Worm (Caenorhabditis elegans) whole organism, L4 larva: ENCODE measurements around the gene atg-18.

Source experiments
- R02D3.7 ChIP-seq: fragments of 150-350 bp; sonication (generic microtip); optimal IDR thresholded peaks from 3 replicates; lab custom pipeline; 2014; ENCODE audit warnings: missing biosample characterization, missing genetic modification characterization
- ceh-82 ChIP-seq: sonication (generic microtip); optimal IDR thresholded peaks from 2 replicates; lab custom pipeline; 2017; ENCODE audit warnings: missing biosample characterization, missing genetic modification characterization
- fos-1 ChIP-seq: fragments of 150-350 bp; optimal IDR thresholded peaks from 2 replicates; lab custom pipeline; 2014; ENCODE audit warnings: missing biosample characterization, missing genetic modification characterization
- nhr-237 ChIP-seq: sonication (generic microtip); optimal IDR thresholded peaks from 2 replicates; lab custom pipeline; 2017; ENCODE audit warnings: missing biosample characterization, missing genetic modification characterization
- pha-4 ChIP-seq, 2 experiments: fragments of 150-350 bp in 1 of 2; fragments of 200-800 bp in 1 of 2; sonication (Bioruptor generic) in 1 of 2; IDR thresholded peaks in 1 of 2; optimal IDR thresholded peaks in 1 of 2; 2 replicates each; pipeline versions ENCODE4 v1.3.6 to Lab custom; 2014 to 2022; ENCODE audit warnings: missing genetic modification characterization in 2 of 2, missing genetic modification reagents in 2 of 2, missing biosample characterization in 1 of 2, missing compliant biosample characterization in 1 of 2
- unc-62 ChIP-seq, 3 experiments: fragments of 150-350 bp in 1 of 3; sonication (generic microtip); optimal IDR thresholded peaks in 2 of 3; peaks in 1 of 3; 1 replicate in 1 of 3; 2 replicates in 2 of 3; lab custom pipeline; 2014 to 2017; ENCODE audit warnings: missing biosample characterization in 3 of 3, missing genetic modification characterization in 3 of 3, missing genetic modification reagents in 3 of 3, missing genotype in 1 of 3

DNA sequence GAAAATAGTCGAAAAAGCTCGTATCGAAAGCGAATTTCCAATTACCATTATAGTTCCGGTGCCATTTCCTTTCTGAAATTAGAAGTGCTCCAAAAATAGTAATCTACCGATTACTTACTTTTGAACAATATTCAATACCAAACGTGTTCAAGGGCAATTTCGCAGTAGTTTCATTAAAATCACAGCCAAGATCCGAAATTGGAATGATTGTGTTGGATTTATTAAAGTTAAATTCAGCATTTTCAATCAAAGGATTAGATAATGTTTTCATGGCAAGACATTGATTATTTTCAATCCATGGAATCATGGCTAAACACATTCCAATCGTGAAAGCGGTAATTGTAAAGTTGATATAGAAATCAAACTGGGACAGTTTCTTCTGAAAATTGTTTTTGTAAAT lies 1.7 kb upstream of the atg-18 start:
- TF ChIP-seq R02D3.7 (no peak), pha-4 (GFP tag; IDR thresholded peaks at IDR 0.05; lab: Robert Waterston, UW) (no peak), pha-4 (tag; optimal IDR thresholded peaks at IDR 0.05; lab: Kevin White, UChicago) (no peak), nhr-237 (tag; lab: Kevin White, UChicago) (no peak), unc-62 (GFP tag; optimal IDR thresholded peaks at IDR 0.05 in 1 of 2; lab: Kevin White, UChicago) (no peak), unc-62 (tag; optimal IDR thresholded peaks at IDR 0.05; lab: Kevin White, UChicago) (no peak), fos-1 (tag; lab: Kevin White, UChicago) (no peak), ceh-82 (tag; lab: Kevin White, UChicago) (no peak)
